Fruit fly (Drosophila melanogaster) whole organism, prepupa: Measurements from ENCODE around the gene bys.

Experiments
- CG10631 ChIP-seq: fragments of 200-800 bp; sonication (Bioruptor generic); optimal IDR thresholded peaks from 2 replicates; lab custom pipeline; 2016; ENCODE audit warnings: missing biosample characterization, missing genetic modification characterization
- CG10669 ChIP-seq: fragments of 200-800 bp; sonication (Bioruptor generic); optimal IDR thresholded peaks from 3 replicates; lab custom pipeline; 2018; ENCODE audit warnings: missing biosample characterization, mild to moderate bottlenecking, missing genetic modification characterization, moderate library complexity
- CG11294 ChIP-seq: fragments of 200-800 bp; sonication (Bioruptor generic); IDR thresholded peaks from 2 replicates; pipeline ENCODE4 v1.3.6; 2022; ENCODE audit warnings: missing biosample characterization, missing genetic modification characterization
- CG11762 ChIP-seq: fragments of 200-800 bp; sonication (Bioruptor generic); optimal IDR thresholded peaks from 3 replicates; lab custom pipeline; 2016; ENCODE audit warnings: missing biosample characterization, missing genetic modification characterization; ENCODE audit not compliant: insufficient read depth
- CG11902 ChIP-seq: fragments of 200-800 bp; sonication (Bioruptor generic); optimal IDR thresholded peaks from 3 replicates; lab custom pipeline; 2016; ENCODE audit warnings: missing biosample characterization, missing genetic modification characterization
- CG15336 ChIP-seq: fragments of 200-800 bp; sonication (Bioruptor generic); IDR thresholded peaks from 2 replicates; pipeline ENCODE4 v1.3.6; 2022; ENCODE audit warnings: missing biosample characterization, missing genetic modification characterization
- CG1621 ChIP-seq: fragments of 200-800 bp; sonication (Bioruptor generic); optimal IDR thresholded peaks from 3 replicates; lab custom pipeline; 2018; ENCODE audit warnings: missing biosample characterization, mild to moderate bottlenecking, missing genetic modification characterization
- CG16779 ChIP-seq: fragments of 200-800 bp; sonication (Bioruptor generic); optimal IDR thresholded peaks from 3 replicates; lab custom pipeline; 2017; ENCODE audit warnings: missing biosample characterization, mild to moderate bottlenecking, missing genetic modification characterization
- CG34406 ChIP-seq: fragments of 200-800 bp; sonication (Bioruptor generic); optimal IDR thresholded peaks from 3 replicates; lab custom pipeline; 2016; ENCODE audit warnings: missing biosample characterization, missing genetic modification characterization
- CG6163 ChIP-seq: fragments of 200-800 bp; sonication (Bioruptor generic); IDR thresholded peaks from 3 replicates; pipeline ENCODE4 v1.3.6; 2022; ENCODE audit warnings: missing biosample characterization, missing genetic modification characterization
- CG6792 ChIP-seq: fragments of 200-800 bp; sonication (Bioruptor generic); optimal IDR thresholded peaks from 3 replicates; lab custom pipeline; 2016; ENCODE audit warnings: missing biosample characterization, missing genetic modification characterization
- CG6808 ChIP-seq: fragments of 200-800 bp; sonication (Bioruptor generic); optimal IDR thresholded peaks from 3 replicates; lab custom pipeline; 2017; ENCODE audit warnings: missing biosample characterization, missing genetic modification characterization, mild to moderate bottlenecking, moderate library complexity, missing genetic modification reagents
- CG6854 ChIP-seq: fragments of 200-800 bp; sonication (Bioruptor generic); optimal IDR thresholded peaks from 2 replicates; lab custom pipeline; 2017; ENCODE audit warnings: missing biosample characterization, mild to moderate bottlenecking, missing genetic modification characterization
- CG8119 ChIP-seq: fragments of 200-800 bp; sonication (Bioruptor generic); IDR thresholded peaks from 3 replicates; pipeline ENCODE4 v1.3.6; 2022; ENCODE audit warnings: missing biosample characterization, missing genetic modification characterization
- CG8319 ChIP-seq: fragments of 200-800 bp; sonication (Bioruptor generic); optimal IDR thresholded peaks from 3 replicates; lab custom pipeline; 2016; ENCODE audit warnings: missing biosample characterization, missing genetic modification characterization
- CG9139 ChIP-seq: fragments of 200-800 bp; sonication (Bioruptor generic); optimal IDR thresholded peaks from 3 replicates; lab custom pipeline; 2017; ENCODE audit warnings: missing biosample characterization, mild to moderate bottlenecking, missing genetic modification characterization
- Eip78C ChIP-seq: fragments of 200-800 bp; sonication (Bioruptor generic); peaks from one replicate; lab custom pipeline; 2016; ENCODE audit warnings: missing biosample characterization, missing genetic modification characterization
- Ets21C ChIP-seq: fragments of 200-800 bp; sonication (Bioruptor generic); optimal IDR thresholded peaks from 3 replicates; lab custom pipeline; 2016; ENCODE audit warnings: missing biosample characterization, missing genetic modification characterization
- Ets96B ChIP-seq: fragments of 200-800 bp; optimal IDR thresholded peaks from 2 replicates; lab custom pipeline; 2019; ENCODE audit warnings: missing biosample characterization, mild to moderate bottlenecking, missing genetic modification characterization, moderate library complexity
- Hr38 ChIP-seq: sonication (Bioruptor generic); optimal IDR thresholded peaks from 2 replicates; lab custom pipeline; 2016; ENCODE audit warnings: missing biosample characterization, missing genetic modification characterization
- Hr39 ChIP-seq: fragments of 200-800 bp; sonication (Bioruptor generic); optimal IDR thresholded peaks from 2 replicates; lab custom pipeline; 2016; ENCODE audit warnings: missing biosample characterization, missing genetic modification characterization
- Lpt ChIP-seq: fragments of 200-800 bp; sonication (Bioruptor generic); optimal IDR thresholded peaks from 3 replicates; lab custom pipeline; 2016; ENCODE audit warnings: missing biosample characterization, missing genetic modification characterization
- OdsH ChIP-seq: fragments of 200-800 bp; sonication (Bioruptor generic); optimal IDR thresholded peaks from 3 replicates; lab custom pipeline; 2016; ENCODE audit warnings: missing biosample characterization, missing genetic modification characterization
- Sox102F ChIP-seq: fragments of 200-800 bp; sonication (Bioruptor generic); optimal IDR thresholded peaks from 2 replicates; lab custom pipeline; 2016; ENCODE audit warnings: missing biosample characterization, mild to moderate bottlenecking, missing genetic modification characterization
- Sox15 ChIP-seq: fragments of 200-800 bp; sonication (Bioruptor generic); optimal IDR thresholded peaks from 3 replicates; lab custom pipeline; 2016; ENCODE audit warnings: missing biosample characterization, missing genetic modification characterization
- achi ChIP-seq: fragments of 200-800 bp; sonication (Bioruptor generic); optimal IDR thresholded peaks from 3 replicates; lab custom pipeline; 2016; ENCODE audit warnings: missing biosample characterization, missing genetic modification characterization
- cyc ChIP-seq: fragments of 200-800 bp; sonication (Bioruptor generic); optimal IDR thresholded peaks from 3 replicates; lab custom pipeline; 2016; ENCODE audit warnings: missing biosample characterization, missing genetic modification characterization
- dac ChIP-seq: fragments of 200-800 bp; sonication (Bioruptor generic); optimal IDR thresholded peaks from 2 replicates; lab custom pipeline; 2017; ENCODE audit warnings: missing biosample characterization, mild to moderate bottlenecking, missing genetic modification characterization
- fd85E ChIP-seq: fragments of 200-800 bp; sonication (Bioruptor generic); optimal IDR thresholded peaks from 3 replicates; lab custom pipeline; 2016; ENCODE audit warnings: missing biosample characterization, missing genetic modification characterization
- lz ChIP-seq: fragments of 200-800 bp; sonication (Bioruptor generic); optimal IDR thresholded peaks from 3 replicates; lab custom pipeline; 2016; ENCODE audit warnings: missing biosample characterization, missing genetic modification characterization
- net ChIP-seq: fragments of 200-800 bp; sonication (Bioruptor generic); optimal IDR thresholded peaks from 3 replicates; lab custom pipeline; 2016; ENCODE audit warnings: missing biosample characterization, missing genetic modification characterization
- pdm3 ChIP-seq: fragments of 200-800 bp; sonication (Bioruptor generic); optimal IDR thresholded peaks from 3 replicates; lab custom pipeline; 2016; ENCODE audit warnings: missing biosample characterization, missing genetic modification characterization
- salr ChIP-seq, 2 experiments: fragments of 200-800 bp; sonication (Bioruptor generic); optimal IDR thresholded peaks; 3 replicates each; lab custom pipeline; 2016 to 2018; ENCODE audit warnings: missing biosample characterization in 2 of 2, missing genetic modification characterization in 2 of 2, mild to moderate bottlenecking in 1 of 2
- ss ChIP-seq, 2 experiments: fragments of 200-800 bp; sonication (Bioruptor generic); optimal IDR thresholded peaks; 2 replicates in 1 of 2; 3 replicates in 1 of 2; lab custom pipeline; 2017 to 2018; ENCODE audit warnings: mild to moderate bottlenecking in 2 of 2, missing biosample characterization in 2 of 2, missing genetic modification characterization in 2 of 2, moderate library complexity in 1 of 2
- vri ChIP-seq: fragments of 200-800 bp; sonication (Bioruptor generic); optimal IDR thresholded peaks from 3 replicates; lab custom pipeline; 2016; ENCODE audit warnings: missing biosample characterization, mild to moderate bottlenecking, missing genetic modification characterization

The bys gene

dm6 chrX:7873172-7873930, 28.3 kb upstream of the bys start, which contains the start of gene dec:
dec (minus strand) TSS chrX:7873222.
- TF ChIP-seq Ets21C (GFP tag; lab: Kevin White, UChicago) (no peak), fd85E (GFP tag; lab: Kevin White, UChicago) (no peak), CG10669 (no peak)

DNA sequence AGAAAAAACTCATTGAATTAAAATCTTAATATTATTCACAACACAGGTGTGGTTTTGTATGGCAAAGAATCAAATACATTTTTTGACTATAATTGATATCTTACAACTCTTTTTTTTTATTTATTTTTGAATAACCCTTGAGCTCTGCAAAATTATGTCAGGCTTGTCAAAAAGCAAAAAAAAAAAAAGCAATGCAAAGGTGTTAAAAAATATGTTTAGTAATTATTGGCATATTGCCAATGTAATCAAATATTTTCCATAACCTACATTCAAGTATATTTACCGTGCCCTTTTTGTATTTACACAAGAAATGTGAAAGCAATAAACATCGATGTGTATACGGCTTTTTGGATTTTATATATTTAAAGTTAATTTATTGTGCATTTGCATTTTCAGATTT, 27.6 kb upstream of the bys start, which contains the start of gene Ir7c:
Gene Ir7c, plus strand, starts transcription at position 301 of the 400 bp plus-strand sequence.
- TF ChIP-seq Sox15 (GFP tag; lab: Kevin White, UChicago) (no peak), achi (GFP tag; lab: Kevin White, UChicago) (no peak), CG11762 (GFP tag; lab: Kevin White, UChicago) (no peak)
- TF ChIP-seq, all 60 proteins: peak for 0

DNA sequence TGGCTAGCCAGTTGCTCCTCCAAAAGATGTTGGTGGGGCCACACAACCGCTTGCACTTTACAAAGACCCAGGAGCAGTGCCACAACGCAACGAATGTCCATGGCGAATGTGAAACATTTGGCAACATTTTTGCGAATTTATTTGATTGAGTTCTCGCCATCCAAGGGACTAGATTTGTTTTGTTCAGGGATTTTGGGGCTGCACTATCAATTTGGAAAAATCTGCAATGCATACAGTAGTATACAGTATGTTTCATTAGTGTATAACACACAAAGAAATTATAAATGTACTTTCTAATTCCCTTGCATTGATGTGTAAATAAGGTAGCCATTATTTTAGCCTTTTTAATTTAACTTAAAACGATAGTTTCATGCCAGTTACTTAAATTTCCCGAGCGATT, 22.9 kb upstream of the bys start, which contains the start of gene Ir7d:
Gene Ir7d, minus strand, starts transcription at position 101 of the 400 bp plus-strand sequence.
- TF ChIP-seq OdsH (GFP tag; lab: Kevin White, UChicago) = no peak
- no peak for TF ChIP-seq CG8319
- no peak for TF ChIP-seq vri
- no peak for TF ChIP-seq Eip78C (GFP tag; lab: Kevin White, UChicago)
- TF ChIP-seq CG6163 = no peak
- no peak for TF ChIP-seq CG6808
- TF ChIP-seq ss (GFP tag; optimal IDR thresholded peaks at IDR 0.05; lab: Kevin White, UChicago) = no peak
- TF ChIP-seq Ets96B (tag; lab: Kevin White, UChicago) = no peak
- TF ChIP-seq Lpt (GFP tag; lab: Kevin White, UChicago) = no peak
- TF ChIP-seq CG8119 (GFP tag; lab: Robert Waterston, UW) = no peak
- TF ChIP-seq CG1621 = no peak
- TF ChIP-seq CG6854 (GFP tag; lab: Kevin White, UChicago) = no peak

DNA sequence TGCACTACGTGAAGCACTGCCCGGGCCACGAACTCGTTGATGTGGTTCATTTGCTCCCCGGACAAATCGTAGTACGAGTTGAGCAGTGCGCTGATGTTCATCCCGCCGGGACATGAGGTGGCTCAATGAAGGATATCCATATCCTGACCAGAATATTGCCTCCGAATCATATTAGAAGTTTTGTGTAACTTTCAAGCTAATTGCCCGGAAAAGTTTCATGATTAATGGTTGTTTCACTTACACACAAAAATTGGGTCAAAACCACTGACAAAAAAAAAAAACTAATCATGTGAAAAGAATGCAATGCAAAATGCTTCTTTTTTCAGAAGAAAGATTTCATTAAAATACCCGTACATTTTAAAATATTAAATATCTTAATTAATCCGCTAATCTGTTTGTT, 20.1 kb upstream of the bys start, which contains the start of gene Ir7e:
Gene Ir7e, minus strand, starts transcription at position 101 of the 400 bp plus-strand sequence.
- TF ChIP-seq Hr39 (no peak), CG15336 (GFP tag; lab: Robert Waterston, UW) (no peak), dac (GFP tag; lab: Kevin White, UChicago) (no peak), pdm3 (GFP tag; lab: Kevin White, UChicago) (no peak), CG11294 (no peak), CG11762 (GFP tag; lab: Kevin White, UChicago) (no peak), CG16779 (tag; lab: Kevin White, UChicago) (no peak), CG6792 (GFP tag; lab: Kevin White, UChicago) (no peak), Sox102F (GFP tag; lab: Kevin White, UChicago) (no peak), CG9139 (GFP tag; lab: Kevin White, UChicago) (no peak), Sox15 (GFP tag; lab: Kevin White, UChicago) (no peak), CG11902 (GFP tag; lab: Kevin White, UChicago) (no peak), Hr38 (GFP tag; lab: Kevin White, UChicago) (no peak), lz (GFP tag; lab: Kevin White, UChicago) (no peak), CG10631 (GFP tag; lab: Kevin White, UChicago) (no peak), salr (GFP tag; optimal IDR thresholded peaks at IDR 0.05; lab: Kevin White, UChicago) (no peak), CG6854 (GFP tag; lab: Kevin White, UChicago) (no peak)
- TF ChIP-seq, all 60 proteins: peak for 0

DNA sequence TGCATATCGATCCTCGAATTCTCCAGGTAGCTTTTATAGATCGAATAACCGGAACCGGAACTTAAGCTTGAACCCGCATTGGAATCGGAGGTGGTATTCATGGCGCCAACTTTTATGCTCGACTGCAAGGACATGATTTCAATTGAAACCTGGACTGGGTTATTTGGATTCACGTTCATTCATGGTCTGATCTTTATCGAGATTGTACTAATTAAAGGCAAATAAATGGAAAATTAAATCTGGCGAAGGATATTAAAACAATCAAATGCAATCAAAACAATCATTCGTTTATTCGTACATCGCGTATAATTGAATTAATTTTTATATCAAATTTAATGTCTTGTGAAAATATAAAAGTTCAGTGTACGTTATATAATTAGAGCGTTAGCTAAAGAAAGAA, 17.8 kb upstream of the bys start, which contains the start of gene Ir7f:
Gene Ir7f, minus strand, starts transcription at position 101 of the 400 bp plus-strand sequence.
- TF ChIP-seq CG1621 = no peak
- TF ChIP-seq Sox102F (GFP tag; lab: Kevin White, UChicago) = no peak
- no peak for TF ChIP-seq Eip78C (GFP tag; lab: Kevin White, UChicago)
- no peak for TF ChIP-seq CG34406 (GFP tag; lab: Kevin White, UChicago)
- no peak for TF ChIP-seq cyc (GFP tag; lab: Kevin White, UChicago)
- no peak for TF ChIP-seq CG6163
- TF ChIP-seq CG8319 = no peak
- no peak for TF ChIP-seq net (GFP tag; lab: Kevin White, UChicago)
- no peak for TF ChIP-seq Hr39
- TF ChIP-seq CG11902 (GFP tag; lab: Kevin White, UChicago) = no peak
- TF ChIP-seq CG10631 (GFP tag; lab: Kevin White, UChicago) = no peak
